Fruit fly (Drosophila melanogaster) whole organism, wandering third instar larva: Measurements from ENCODE around the gene Polr1E.

ENCODE experiments used
- Dfd ChIP-seq: fragments of >200 bp; optimal IDR thresholded peaks from 2 replicates; lab custom pipeline; 2017; ENCODE audit warnings: missing biosample characterization, missing genetic modification characterization
- OdsH ChIP-seq: fragments of 200-800 bp; sonication (Bioruptor generic); optimal IDR thresholded peaks from 2 replicates; lab custom pipeline; 2016; ENCODE audit warnings: missing biosample characterization, mild to moderate bottlenecking, missing genetic modification characterization
- Vsx2 ChIP-seq: fragments of 200-300, 225-300 bp; sonication (Bioruptor generic); optimal IDR thresholded peaks from 2 replicates; lab custom pipeline; 2018; ENCODE audit warnings: missing biosample characterization, missing genetic modification characterization; ENCODE audit not compliant: partially characterized antibody
- dsf ChIP-seq: sonication (Bioruptor generic); optimal IDR thresholded peaks from 2 replicates; lab custom pipeline; 2016; ENCODE audit warnings: missing biosample characterization, missing genetic modification characterization, borderline replicate concordance
- foxo ChIP-seq, 2 experiments: fragments of 200-800 bp; sonication (Bioruptor generic); optimal IDR thresholded peaks; 2 replicates in 1 of 2; 3 replicates in 1 of 2; lab custom pipeline; 2016 to 2017; ENCODE audit warnings: missing biosample characterization in 2 of 2, missing genetic modification characterization in 2 of 2
- fru ChIP-seq: fragments of 200-800 bp; sonication (Bioruptor generic); optimal IDR thresholded peaks from 3 replicates; lab custom pipeline; 2016; ENCODE audit warnings: missing biosample characterization, mild to moderate bottlenecking, missing genetic modification characterization
- pan ChIP-seq: fragments of >200 bp; optimal IDR thresholded peaks from 2 replicates; lab custom pipeline; 2017
- sv ChIP-seq: fragments of 200-800 bp; sonication (Bioruptor generic); optimal IDR thresholded peaks from 3 replicates; lab custom pipeline; 2016; ENCODE audit warnings: missing biosample characterization, missing genetic modification characterization
- usp ChIP-seq: fragments of >200 bp; optimal IDR thresholded peaks from 2 replicates; lab custom pipeline; 2017; ENCODE audit warnings: missing biosample characterization, missing genetic modification characterization

- TF ChIP-seq OdsH (GFP tag; lab: Kevin White, UChicago) (no peak), Dfd (no peak), Vsx2 (no peak), pan (lab: Kevin White, UChicago) (no peak), dsf (no peak), sv (no peak), foxo (GFP tag; optimal IDR thresholded peaks at IDR 0.05; lab: Kevin White, UChicago) (no peak), fru (GFP tag; lab: Kevin White, UChicago) (no peak), usp (no peak)
Measured at dm6 chr3R:18292371-18292770, 9.2 kb downstream of the Polr1E start.
